Fruit fly (Drosophila melanogaster) whole organism, embryonic: Measurements from ENCODE around the gene janA.

Experiments
- Abd-B ChIP-seq: fragments of 200-800 bp; sonication (Bioruptor generic); optimal IDR thresholded peaks from 2 replicates; lab custom pipeline; 2018; ENCODE audit warnings: missing biosample characterization, mild to moderate bottlenecking, missing genetic modification characterization, moderate library complexity
- Asciz ChIP-seq: fragments of 200-800 bp; sonication (Bioruptor generic); optimal IDR thresholded peaks from 2 replicates; lab custom pipeline; 2017; ENCODE audit warnings: missing biosample characterization, mild to moderate bottlenecking, missing genetic modification characterization, missing genetic modification reagents
- BEAF-32 ChIP-seq: fragments of 200-800 bp; sonication (Bioruptor generic); optimal IDR thresholded peaks from 3 replicates; lab custom pipeline; 2017; ENCODE audit warnings: missing biosample characterization, missing genetic modification characterization, mild to moderate bottlenecking, moderate library complexity, missing genetic modification reagents
- CG10209 ChIP-seq: fragments of 200-800 bp; sonication (Bioruptor generic); optimal IDR thresholded peaks from 3 replicates; lab custom pipeline; 2017; ENCODE audit warnings: missing biosample characterization, mild to moderate bottlenecking, missing genetic modification characterization, missing genetic modification reagents
- CG10979 ChIP-seq: fragments of 200-800 bp; sonication (Bioruptor generic); optimal IDR thresholded peaks from 2 replicates; lab custom pipeline; 2018; ENCODE audit warnings: missing biosample characterization, mild to moderate bottlenecking, missing genetic modification characterization, moderate library complexity
- CG12155 ChIP-seq: fragments of 200-800 bp; sonication (Bioruptor generic); optimal IDR thresholded peaks from 3 replicates; lab custom pipeline; 2016; ENCODE audit warnings: missing biosample characterization, missing genetic modification characterization
- CG13123 ChIP-seq: fragments of 200-800 bp; sonication (Bioruptor generic); optimal IDR thresholded peaks from 2 replicates; lab custom pipeline; 2016; ENCODE audit warnings: missing biosample characterization, missing genetic modification characterization
- CG13775 ChIP-seq: fragments of 200-800 bp; sonication (Bioruptor generic); optimal IDR thresholded peaks from 3 replicates; lab custom pipeline; 2017; ENCODE audit warnings: missing biosample characterization, mild to moderate bottlenecking, missing genetic modification characterization
- CG16815 ChIP-seq: fragments of 200-800 bp; sonication (Bioruptor generic); optimal IDR thresholded peaks from 3 replicates; lab custom pipeline; 2017; ENCODE audit warnings: missing biosample characterization, mild to moderate bottlenecking, missing genetic modification characterization
- CG17568 ChIP-seq: fragments of 200-800 bp; sonication (Bioruptor generic); optimal IDR thresholded peaks from 2 replicates; lab custom pipeline; 2018; ENCODE audit warnings: missing biosample characterization, mild to moderate bottlenecking, missing genetic modification characterization, moderate library complexity
- CG17829 ChIP-seq: fragments of 200-800 bp; optimal IDR thresholded peaks from 2 replicates; lab custom pipeline; 2019; ENCODE audit warnings: missing biosample characterization, mild to moderate bottlenecking, missing genetic modification characterization, moderate library complexity
- CG1792 ChIP-seq: fragments of 200-800 bp; sonication (Bioruptor generic); optimal IDR thresholded peaks from 2 replicates; lab custom pipeline; 2016; ENCODE audit warnings: missing biosample characterization, missing genetic modification characterization
- CG43689 ChIP-seq: fragments of 200-800 bp; sonication (Bioruptor generic); IDR thresholded peaks from 2 replicates; pipeline ENCODE4 v1.3.6; 2022; ENCODE audit warnings: missing biosample characterization, missing genetic modification characterization
- CG4707 ChIP-seq: fragments of 200-800 bp; sonication (Bioruptor generic); optimal IDR thresholded peaks from 2 replicates; lab custom pipeline; 2018; ENCODE audit warnings: missing biosample characterization, mild to moderate bottlenecking, missing genetic modification characterization, moderate library complexity
- CG5245 ChIP-seq: fragments of 200-800 bp; sonication (Bioruptor generic); optimal IDR thresholded peaks from 3 replicates; lab custom pipeline; 2016; ENCODE audit warnings: missing biosample characterization, missing genetic modification characterization
- CG7987 ChIP-seq: fragments of 200-800 bp; sonication (Bioruptor generic); optimal IDR thresholded peaks from 2 replicates; lab custom pipeline; 2018; ENCODE audit warnings: missing biosample characterization, mild to moderate bottlenecking, missing genetic modification characterization, moderate library complexity
- CG8290 ChIP-seq, 3 experiments: fragments of 200-800 bp; sonication (Bioruptor generic); optimal IDR thresholded peaks; 2 replicates each; lab custom pipeline; 2016 to 2019; ENCODE audit warnings: missing biosample characterization in 3 of 3, missing genetic modification characterization in 3 of 3, mild to moderate bottlenecking in 2 of 3, moderate library complexity in 1 of 3
- CG8388 ChIP-seq: fragments of 200-800 bp; sonication (Bioruptor generic); optimal IDR thresholded peaks from 2 replicates; lab custom pipeline; 2019; ENCODE audit warnings: missing biosample characterization, mild to moderate bottlenecking, missing genetic modification characterization, moderate library complexity
- CG8765 ChIP-seq: fragments of 200-800 bp; sonication (Bioruptor generic); IDR thresholded peaks from 2 replicates; pipeline ENCODE4 v1.3.6; 2022; ENCODE audit warnings: missing biosample characterization, missing genetic modification characterization
- CG8924 ChIP-seq: fragments of 200-800 bp; optimal IDR thresholded peaks from 3 replicates; lab custom pipeline; 2019; ENCODE audit warnings: missing biosample characterization, mild to moderate bottlenecking, missing genetic modification characterization, moderate library complexity
- CG9727 ChIP-seq: fragments of 200-800 bp; sonication (Bioruptor generic); optimal IDR thresholded peaks from 3 replicates; lab custom pipeline; 2017; ENCODE audit warnings: missing biosample characterization, mild to moderate bottlenecking, missing genetic modification characterization
- CHES-1-like ChIP-seq: fragments of 200-800 bp; sonication (Bioruptor generic); optimal IDR thresholded peaks from 2 replicates; lab custom pipeline; 2016; ENCODE audit warnings: missing biosample characterization, missing genetic modification characterization
- Dbx ChIP-seq: fragments of 200-800 bp; sonication (Bioruptor generic); IDR thresholded peaks from 3 replicates; pipeline ENCODE4 v1.3.6; 2022; ENCODE audit warnings: missing biosample characterization, missing genetic modification characterization
- Drgx ChIP-seq: fragments of 200-800 bp; sonication (Bioruptor generic); IDR thresholded peaks from 2 replicates; pipeline ENCODE4 v1.3.6; 2022; ENCODE audit warnings: missing biosample characterization, missing genetic modification characterization
- E2f2 ChIP-seq: fragments of 200-800 bp; sonication (Bioruptor generic); IDR thresholded peaks from 2 replicates; pipeline ENCODE4 v1.3.6; 2022; ENCODE audit warnings: missing biosample characterization, missing genetic modification characterization
- MBD-R2 ChIP-seq: fragments of 200-800 bp; sonication (Bioruptor generic); IDR thresholded peaks from 2 replicates; pipeline ENCODE4 v1.3.6; 2022; ENCODE audit warnings: missing biosample characterization, missing genetic modification characterization
- Opbp ChIP-seq: fragments of 200-800 bp; sonication (Bioruptor generic); IDR thresholded peaks from 3 replicates; pipeline ENCODE4 v1.3.6; 2022; ENCODE audit warnings: missing biosample characterization, missing genetic modification characterization; ENCODE audit not compliant: partially characterized antibody
- abd-A ChIP-seq: fragments of 200-800 bp; sonication (Bioruptor generic); optimal IDR thresholded peaks from 3 replicates; lab custom pipeline; 2019; ENCODE audit warnings: missing biosample characterization, mild to moderate bottlenecking, missing genetic modification characterization, moderate library complexity
- amos ChIP-seq: fragments of 200-800 bp; sonication (Bioruptor generic); IDR thresholded peaks from 2 replicates; pipeline ENCODE4 v1.3.6; 2022; ENCODE audit warnings: missing biosample characterization, missing genetic modification characterization; ENCODE audit not compliant: partially characterized antibody
- br ChIP-seq: fragments of >200 bp; optimal IDR thresholded peaks from 2 replicates; lab custom pipeline; 2017
- danr ChIP-seq: fragments of 200-800 bp; sonication (Bioruptor generic); IDR thresholded peaks from 2 replicates; pipeline ENCODE4 v1.3.6; 2022; ENCODE audit warnings: missing biosample characterization, missing genetic modification characterization
- dysf ChIP-seq: fragments of 200-800 bp; sonication (Bioruptor generic); IDR thresholded peaks from 3 replicates; pipeline ENCODE4 v1.3.6; 2022; ENCODE audit warnings: missing biosample characterization, missing genetic modification characterization
- esg ChIP-seq: fragments of 200-800 bp; sonication (Bioruptor generic); conservative IDR thresholded peaks from 2 replicates; pipeline ENCODE4 v1.3.6; 2022; ENCODE audit warnings: missing biosample characterization, missing genetic modification characterization
- fd102C ChIP-seq: fragments of 200-800 bp; sonication (Bioruptor generic); optimal IDR thresholded peaks from 2 replicates; lab custom pipeline; 2018; ENCODE audit warnings: missing biosample characterization, mild to moderate bottlenecking, missing genetic modification characterization, moderate library complexity
- gcm2 ChIP-seq: fragments of 200-800 bp; sonication (Bioruptor generic); optimal IDR thresholded peaks from 2 replicates; lab custom pipeline; 2016; ENCODE audit warnings: missing biosample characterization, missing genetic modification characterization
- gsb-n ChIP-seq: fragments of 200-800 bp; sonication (Bioruptor generic); optimal IDR thresholded peaks from 3 replicates; lab custom pipeline; 2018; ENCODE audit warnings: missing biosample characterization, mild to moderate bottlenecking, missing genetic modification characterization
- insv ChIP-seq, 2 experiments: fragments of 200-800 bp; sonication (Bioruptor generic); optimal IDR thresholded peaks; 3 replicates each; lab custom pipeline; 2016 to 2018; ENCODE audit warnings: missing biosample characterization in 2 of 2, missing genetic modification characterization in 2 of 2
- ken ChIP-seq: fragments of 200-800 bp; sonication (Bioruptor generic); IDR thresholded peaks from 3 replicates; pipeline ENCODE4 v1.3.6; 2022; ENCODE audit warnings: missing biosample characterization, missing genetic modification characterization
- luna ChIP-seq: fragments of 200-800 bp; sonication (Bioruptor generic); optimal IDR thresholded peaks from 2 replicates; lab custom pipeline; 2016; ENCODE audit warnings: missing biosample characterization, missing genetic modification characterization
- pan ChIP-seq, 4 experiments: fragments of >200 bp in 3 of 4; fragments of 200-800 bp in 1 of 4; sonication (Bioruptor generic) in 1 of 4; optimal IDR thresholded peaks in 3 of 4; IDR thresholded peaks in 1 of 4; 2 replicates each; pipeline versions ENCODE4 v1.3.6 to Lab custom; 2017 to 2022; ENCODE audit warnings: missing biosample characterization in 2 of 4, missing genetic modification characterization in 2 of 4, mixed read lengths in 1 of 4
- pnt ChIP-seq: fragments of 200-800 bp; sonication (Bioruptor generic); optimal IDR thresholded peaks from 3 replicates; lab custom pipeline; 2016; ENCODE audit warnings: missing biosample characterization, missing genetic modification characterization
- scrt ChIP-seq: fragments of 200-800 bp; sonication (Bioruptor generic); optimal IDR thresholded peaks from 2 replicates; lab custom pipeline; 2018; ENCODE audit warnings: missing biosample characterization, mild to moderate bottlenecking, missing genetic modification characterization, moderate library complexity
- sim ChIP-seq: fragments of 200-800 bp; sonication (Bioruptor generic); IDR thresholded peaks from 2 replicates; pipeline ENCODE4 v1.3.6; 2022; ENCODE audit warnings: missing biosample characterization, missing genetic modification characterization
- sisA ChIP-seq: fragments of 200-800 bp; sonication (Bioruptor generic); IDR thresholded peaks from 2 replicates; pipeline ENCODE4 v1.3.6; 2022; ENCODE audit warnings: missing biosample characterization, missing genetic modification characterization
- slp2 ChIP-seq: fragments of 200-800 bp; sonication (Bioruptor generic); optimal IDR thresholded peaks from 2 replicates; lab custom pipeline; 2016; ENCODE audit warnings: missing biosample characterization, missing genetic modification characterization
- sob ChIP-seq: fragments of 200-800 bp; sonication (Bioruptor generic); IDR thresholded peaks from 2 replicates; pipeline ENCODE4 v1.3.6; 2022; ENCODE audit warnings: missing biosample characterization, missing genetic modification characterization
- sr ChIP-seq: fragments of 200-800 bp; sonication (Bioruptor generic); IDR thresholded peaks from 3 replicates; pipeline ENCODE4 v1.3.6; 2022; ENCODE audit warnings: missing biosample characterization, missing genetic modification characterization
- usp ChIP-seq: fragments of >200 bp; optimal IDR thresholded peaks from 2 replicates; lab custom pipeline; 2017; ENCODE audit warnings: missing biosample characterization, missing genetic modification characterization
- wdn ChIP-seq: fragments of 200-800 bp; sonication (Bioruptor generic); IDR thresholded peaks from 2 replicates; pipeline ENCODE4 v1.3.6; 2022; ENCODE audit warnings: missing biosample characterization, missing genetic modification characterization

janA gene

DNA sequence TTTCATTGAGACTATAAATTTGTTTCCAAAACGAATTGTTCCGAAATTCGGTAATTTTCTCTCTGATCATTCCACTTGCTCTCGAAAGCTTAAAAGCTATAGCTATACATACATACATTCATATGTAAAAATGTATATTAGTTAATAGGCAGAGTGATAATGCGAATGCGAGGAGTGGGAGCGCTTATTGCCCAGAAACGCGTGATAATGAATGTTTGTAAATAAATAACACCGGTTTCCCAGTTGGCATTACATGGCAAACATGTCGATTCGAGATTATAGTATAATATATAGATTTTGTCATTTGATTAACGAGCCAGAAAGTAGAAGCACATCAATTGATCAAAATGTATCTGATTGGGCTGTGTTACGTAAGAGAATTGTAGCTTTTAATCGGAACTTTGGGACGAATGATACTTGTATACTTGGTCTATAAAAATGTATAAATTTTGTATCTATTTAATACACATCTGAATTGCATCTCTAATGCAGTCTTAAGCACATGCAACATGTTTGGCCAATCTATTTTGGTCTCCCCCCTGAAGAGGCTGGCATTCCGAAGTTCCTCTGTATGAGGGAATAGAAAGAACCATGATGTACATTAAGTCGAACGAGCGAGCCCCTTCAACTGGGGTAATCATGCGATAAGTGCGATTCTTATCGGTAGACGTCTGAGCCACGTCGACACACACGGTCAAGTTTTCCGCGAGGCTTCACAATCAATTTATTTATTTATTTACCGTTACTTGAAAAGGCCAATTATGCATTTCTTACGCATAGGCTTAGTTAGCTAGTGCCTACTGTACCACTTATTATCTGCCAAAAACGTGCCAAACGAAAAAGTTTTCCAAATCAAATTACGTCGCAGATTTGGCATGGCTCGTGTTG is 26.5 kb downstream of the janA start (continued):
- TF ChIP-seq abd-A (tag; lab: Kevin White, UChicago): no peak
- TF ChIP-seq esg (GFP tag; lab: Robert Waterston, UW): no peak
- no peak for TF ChIP-seq pan (optimal IDR thresholded peaks at IDR 0.05; lab: Kevin White, UChicago)
- TF ChIP-seq pan (GFP tag; optimal IDR thresholded peaks at IDR 0.05 in 1 of 2, IDR thresholded peaks at IDR 0.05 in 1 of 2): peak in 1 of 2 experiments; percentile 45
- TF ChIP-seq CG10209 (GFP tag; lab: Kevin White, UChicago): no peak
- no peak for TF ChIP-seq danr (GFP tag; lab: Robert Waterston, UW)
- no peak for TF ChIP-seq amos
- no peak for TF ChIP-seq Asciz (GFP tag; lab: Kevin White, UChicago)
- no peak for TF ChIP-seq ken
- no peak for TF ChIP-seq luna
- no peak for TF ChIP-seq CG17829 (tag; lab: Kevin White, UChicago)
- no peak for TF ChIP-seq CG8924
- TF ChIP-seq CG17568: no peak
- TF ChIP-seq CG1792 (GFP tag; lab: Kevin White, UChicago): no peak
- TF ChIP-seq CG7987 (GFP tag; lab: Kevin White, UChicago): no peak
- no peak for TF ChIP-seq wdn (GFP tag; lab: Robert Waterston, UW)
- no peak for TF ChIP-seq CG43689 (GFP tag; lab: Robert Waterston, UW)
- TF ChIP-seq CG8388 (GFP tag; lab: Kevin White, UChicago): no peak
- no peak; the same call in 1 of the 2 replicates for TF ChIP-seq sisA
- TF ChIP-seq E2f2 (GFP tag; lab: Robert Waterston, UW): no peak
- no peak for TF ChIP-seq CG12155 (GFP tag; lab: Kevin White, UChicago)
- peak; percentile 33; the same call in 1 of the 3 replicates for TF ChIP-seq Dbx (GFP tag; lab: Robert Waterston, UW)
- no peak for TF ChIP-seq sim (GFP tag; lab: Robert Waterston, UW)
- TF ChIP-seq CG8290 (GFP tag; optimal IDR thresholded peaks at IDR 0.05; lab: Kevin White, UChicago): no peak
- TF ChIP-seq CG8290 (tag; optimal IDR thresholded peaks at IDR 0.05; lab: Kevin White, UChicago): peak in 1 of 2 experiments; percentile 44
- TF ChIP-seq MBD-R2: no peak; the same call in 1 of the 2 replicates
- TF ChIP-seq sob: no peak
- TF ChIP-seq CG10979 (tag; lab: Kevin White, UChicago): no peak
- TF ChIP-seq CG5245: no peak
- TF ChIP-seq CG8765: no peak
- TF ChIP-seq Drgx (GFP tag; lab: Robert Waterston, UW): peak; percentile 59
- TF ChIP-seq CHES-1-like (GFP tag; lab: Kevin White, UChicago): no peak
- TF ChIP-seq insv (GFP tag; optimal IDR thresholded peaks at IDR 0.05; lab: Kevin White, UChicago): no peak
- no peak for TF ChIP-seq gsb-n
- TF ChIP-seq Abd-B (GFP tag; lab: Kevin White, UChicago): no peak
- TF ChIP-seq CG13123 (GFP tag; lab: Kevin White, UChicago): no peak
- no peak for TF ChIP-seq fd102C (GFP tag; lab: Kevin White, UChicago)
- no peak for TF ChIP-seq usp
- no peak for TF ChIP-seq BEAF-32 (GFP tag; lab: Kevin White, UChicago)
- TF ChIP-seq sr (GFP tag; lab: Robert Waterston, UW): no peak
- no peak for TF ChIP-seq pnt (GFP tag; lab: Kevin White, UChicago)
- peak; percentile 54; the same call in 2 of the 3 replicates for TF ChIP-seq dysf (GFP tag; lab: Robert Waterston, UW)
- no peak for TF ChIP-seq CG13775 (GFP tag; lab: Kevin White, UChicago)
- TF ChIP-seq br (lab: Kevin White, UChicago): no peak
- TF ChIP-seq CG9727 (GFP tag; lab: Kevin White, UChicago): peak; percentile 28
- TF ChIP-seq Opbp: no peak
- TF ChIP-seq CG4707 (GFP tag; lab: Kevin White, UChicago): no peak
- TF ChIP-seq scrt: no peak
- TF ChIP-seq slp2: no peak
- no peak for TF ChIP-seq CG16815
- TF ChIP-seq gcm2 (GFP tag; lab: Kevin White, UChicago): no peak
